Worm (Caenorhabditis elegans) whole organism, L2 larva: ENCODE results near the gene rsp-4.

Experiments used
- C34F6.9 ChIP-seq: fragments of 150-350 bp; optimal IDR thresholded peaks from 2 replicates; lab custom pipeline; 2014; ENCODE audit warnings: missing biosample characterization, missing genetic modification characterization
- F13H6.1 ChIP-seq: sonication (generic microtip); optimal IDR thresholded peaks from 2 replicates; lab custom pipeline; 2016; ENCODE audit warnings: missing genetic modification characterization, missing compliant biosample characterization
- R02D3.7 ChIP-seq: fragments of 150-350 bp; optimal IDR thresholded peaks from 2 replicates; lab custom pipeline; 2014; ENCODE audit warnings: missing biosample characterization, missing genetic modification characterization
- ZK546.5 ChIP-seq: sonication (generic microtip); optimal IDR thresholded peaks from 2 replicates; lab custom pipeline; 2017; ENCODE audit warnings: missing biosample characterization, missing genetic modification characterization
- alr-1 ChIP-seq: fragments of 150-350 bp; optimal IDR thresholded peaks from 2 replicates; lab custom pipeline; 2014; ENCODE audit warnings: missing biosample characterization, missing genetic modification characterization
- ama-1 ChIP-seq: fragments of 150-350 bp; optimal IDR thresholded peaks from 2 replicates; lab custom pipeline; 2018; ENCODE audit warnings: inconsistent platforms
- blmp-1 ChIP-seq: sonication (generic microtip); optimal IDR thresholded peaks from 2 replicates; lab custom pipeline; 2017; ENCODE audit warnings: missing genetic modification characterization, mild to moderate bottlenecking, missing compliant biosample characterization, antibody characterized with exemption, moderate library complexity; ENCODE audit not compliant: insufficient read depth
- ceh-82 ChIP-seq: fragments of 150-350 bp; optimal IDR thresholded peaks from 2 replicates; lab custom pipeline; 2014; ENCODE audit warnings: missing biosample characterization, missing genetic modification characterization
- crh-2 ChIP-seq: sonication (generic microtip); optimal IDR thresholded peaks from 2 replicates; lab custom pipeline; 2017; ENCODE audit warnings: missing biosample characterization, missing genetic modification characterization
- dmd-4 ChIP-seq: sonication (generic microtip); optimal IDR thresholded peaks from 2 replicates; lab custom pipeline; 2017; ENCODE audit warnings: missing biosample characterization, missing genetic modification characterization
- elt-3 ChIP-seq: sonication (generic microtip); optimal IDR thresholded peaks from 2 replicates; lab custom pipeline; 2017; ENCODE audit warnings: missing biosample characterization, missing genetic modification characterization
- gmeb-1 ChIP-seq: fragments of 150-350 bp; optimal IDR thresholded peaks from 2 replicates; lab custom pipeline; 2014; ENCODE audit warnings: missing biosample characterization, missing genetic modification characterization
- lin-11 ChIP-seq: fragments of 150-350 bp; sonication (generic microtip); optimal IDR thresholded peaks from 2 replicates; lab custom pipeline; 2014; ENCODE audit warnings: missing biosample characterization, missing genetic modification characterization, inconsistent platforms, mixed read lengths
- lin-13 ChIP-seq: fragments of 150-350 bp; optimal IDR thresholded peaks from 2 replicates; lab custom pipeline; 2014; ENCODE audit warnings: missing biosample characterization, missing genetic modification reagents, missing genetic modification characterization
- lsy-2 ChIP-seq, 2 experiments: fragments of 150-350 bp in 1 of 2; sonication (generic microtip) in 1 of 2; optimal IDR thresholded peaks; 2 replicates each; lab custom pipeline; 2014 to 2017; ENCODE audit warnings: missing biosample characterization in 2 of 2, missing genetic modification characterization in 2 of 2
- mab-5 ChIP-seq: fragments of 150-350 bp; optimal IDR thresholded peaks from 2 replicates; lab custom pipeline; 2014; ENCODE audit warnings: missing biosample characterization, missing genetic modification characterization
- mdl-1 ChIP-seq, 2 experiments: fragments of 150-350 bp in 1 of 2; sonication (generic microtip) in 1 of 2; optimal IDR thresholded peaks; 2 replicates each; lab custom pipeline; 2017; ENCODE audit warnings: missing biosample characterization in 2 of 2, missing genetic modification characterization in 2 of 2
- nhr-10 ChIP-seq: sonication (generic microtip); optimal IDR thresholded peaks from 2 replicates; lab custom pipeline; 2017; ENCODE audit warnings: missing biosample characterization, missing genetic modification characterization
- nhr-11 ChIP-seq: fragments of 150-350 bp; optimal IDR thresholded peaks from 2 replicates; lab custom pipeline; 2014; ENCODE audit warnings: missing biosample characterization, missing genetic modification characterization
- nhr-12 ChIP-seq: fragments of 150-350 bp; optimal IDR thresholded peaks from 2 replicates; lab custom pipeline; 2014; ENCODE audit warnings: missing biosample characterization, missing genetic modification characterization
- nhr-129 ChIP-seq: fragments of 150-350 bp; optimal IDR thresholded peaks from 2 replicates; lab custom pipeline; 2014; ENCODE audit warnings: missing biosample characterization, missing genetic modification characterization
- nhr-21 ChIP-seq: fragments of 150-350 bp; optimal IDR thresholded peaks from 2 replicates; lab custom pipeline; 2014; ENCODE audit warnings: missing biosample characterization, missing genetic modification characterization
- nhr-237 ChIP-seq: fragments of 150-350 bp; optimal IDR thresholded peaks from 2 replicates; lab custom pipeline; 2014; ENCODE audit warnings: missing biosample characterization, missing genetic modification characterization
- nhr-6 ChIP-seq: fragments of 150-350 bp; optimal IDR thresholded peaks from 2 replicates; lab custom pipeline; 2014; ENCODE audit warnings: missing biosample characterization, missing genetic modification characterization
- nhr-77 ChIP-seq: fragments of 150-350 bp; optimal IDR thresholded peaks from 2 replicates; lab custom pipeline; 2014; ENCODE audit warnings: missing biosample characterization, missing genetic modification characterization
- peb-1 ChIP-seq: fragments of 150-350 bp; optimal IDR thresholded peaks from 2 replicates; lab custom pipeline; 2014; ENCODE audit warnings: missing biosample characterization, missing genetic modification characterization
- sem-4 ChIP-seq: fragments of 150-350 bp; optimal IDR thresholded peaks from 2 replicates; lab custom pipeline; 2014; ENCODE audit warnings: missing biosample characterization, missing genetic modification reagents, missing genetic modification characterization
- skn-1 ChIP-seq: sonication (generic microtip); optimal IDR thresholded peaks from 2 replicates; lab custom pipeline; 2017; ENCODE audit warnings: missing biosample characterization, missing genetic modification characterization
- sma-9 ChIP-seq, 2 experiments: fragments of 150-350 bp in 1 of 2; sonication (generic microtip) in 1 of 2; optimal IDR thresholded peaks; 2 replicates each; lab custom pipeline; 2014 to 2016; ENCODE audit warnings: missing genetic modification characterization in 2 of 2, mild to moderate bottlenecking in 1 of 2, missing biosample characterization in 1 of 2, missing compliant biosample characterization in 1 of 2, missing genetic modification reagents in 1 of 2, moderate library complexity in 1 of 2
- snpc-4 ChIP-seq: fragments of 150-350 bp; optimal IDR thresholded peaks from 2 replicates; lab custom pipeline; 2014; ENCODE audit warnings: missing biosample characterization, missing genetic modification characterization
- unc-39 ChIP-seq: fragments of 150-350 bp; optimal IDR thresholded peaks from 2 replicates; lab custom pipeline; 2014; ENCODE audit warnings: missing biosample characterization, missing genetic modification characterization
- unc-55 ChIP-seq: fragments of 150-350 bp; sonication (generic microtip); optimal IDR thresholded peaks from 3 replicates; lab custom pipeline; 2014; ENCODE audit warnings: missing biosample characterization, missing genetic modification reagents, missing genetic modification characterization
- zag-1 ChIP-seq: fragments of 150-350 bp; optimal IDR thresholded peaks from 2 replicates; lab custom pipeline; 2014; ENCODE audit warnings: missing biosample characterization, missing genetic modification characterization
- ztf-1 ChIP-seq: fragments of 200-800 bp; sonication (Bioruptor generic); conservative IDR thresholded peaks from 2 replicates; pipeline ENCODE4 v1.3.6; 2022; ENCODE audit warnings: missing genetic modification characterization, missing compliant biosample characterization
- ztf-11 ChIP-seq: sonication (generic microtip); optimal IDR thresholded peaks from 2 replicates; lab custom pipeline; 2017; ENCODE audit warnings: missing biosample characterization, missing genetic modification characterization
- ztf-4 ChIP-seq: fragments of 150-350 bp; optimal IDR thresholded peaks from 2 replicates; lab custom pipeline; 2014; ENCODE audit warnings: missing biosample characterization, missing genetic modification characterization

Gene rsp-4

ce11 chrII:5412467-5412866 is 23.8 kb upstream of the rsp-4 start, which contains the start of the genes EEED8.13 and EEED8.18:
Gene EEED8.13, minus strand, starts transcription at chrII:5412567.
Gene EEED8.18, minus strand, starts transcription at chrII:5412610.
- TF ChIP-seq ztf-11 (no peak), nhr-237 (tag; lab: Kevin White, UChicago) (no peak), lin-11 (tag; lab: Kevin White, UChicago) (no peak), ztf-1 (GFP tag; lab: Robert Waterston, UW) (no peak), sma-9 (GFP tag; optimal IDR thresholded peaks at IDR 0.05; lab: Kevin White, UChicago) (no peak), sma-9 (tag; optimal IDR thresholded peaks at IDR 0.05; lab: Kevin White, UChicago) (no peak), zag-1 (tag; lab: Kevin White, UChicago) (no peak), unc-39 (tag; lab: Kevin White, UChicago) (no peak), unc-55 (GFP tag; lab: Kevin White, UChicago) (no peak), nhr-129 (tag; lab: Kevin White, UChicago) (no peak), nhr-10 (tag; lab: Kevin White, UChicago) (no peak), crh-2 (tag; lab: Kevin White, UChicago) (no peak), F13H6.1 (tag; lab: Kevin White, UChicago) (no peak), nhr-21 (tag; lab: Kevin White, UChicago) (no peak), blmp-1 (no peak), ceh-82 (tag; lab: Kevin White, UChicago) (no peak), ztf-4 (tag; lab: Kevin White, UChicago) (no peak), elt-3 (tag; lab: Kevin White, UChicago) (no peak)

ce11 chrII:5408924-5409323 is 20.3 kb upstream of the rsp-4 start, which contains the start of the genes EEED8.12 and EEED8.4:
Gene EEED8.12, minus strand, starts transcription at chrII:5409024.
Gene EEED8.4, plus strand, starts transcription at chrII:5409319.
- TF ChIP-seq ZK546.5 (tag; lab: Kevin White, UChicago) (no peak), C34F6.9 (tag; lab: Kevin White, UChicago) (no peak), ama-1 (lab: Kevin White, UChicago) (no peak), sem-4 (no peak), unc-39 (tag; lab: Kevin White, UChicago) (no peak), snpc-4 (tag; lab: Kevin White, UChicago) (no peak), lin-13 (GFP tag; lab: Kevin White, UChicago) (no peak), dmd-4 (tag; lab: Kevin White, UChicago) (no peak), nhr-11 (tag; lab: Kevin White, UChicago) (no peak), skn-1 (tag; lab: Kevin White, UChicago) (no peak), sma-9 (GFP tag; optimal IDR thresholded peaks at IDR 0.05; lab: Kevin White, UChicago) (no peak), sma-9 (tag; optimal IDR thresholded peaks at IDR 0.05; lab: Kevin White, UChicago) (no peak), mab-5 (tag; lab: Kevin White, UChicago) (no peak), gmeb-1 (tag; lab: Kevin White, UChicago) (no peak), nhr-10 (tag; lab: Kevin White, UChicago) (no peak), crh-2 (tag; lab: Kevin White, UChicago) (no peak)
- TF ChIP-seq, all 48 proteins: peak for 0

- TF ChIP-seq ztf-4 (tag; lab: Kevin White, UChicago): no peak
- no peak for TF ChIP-seq crh-2 (tag; lab: Kevin White, UChicago)
- no peak for TF ChIP-seq nhr-77 (tag; lab: Kevin White, UChicago)
- no peak for TF ChIP-seq nhr-12 (tag; lab: Kevin White, UChicago)
- TF ChIP-seq mab-5 (tag; lab: Kevin White, UChicago): no peak
- no peak for TF ChIP-seq ama-1 (lab: Kevin White, UChicago)
- no peak for TF ChIP-seq ZK546.5 (tag; lab: Kevin White, UChicago)
- TF ChIP-seq peb-1 (tag; lab: Kevin White, UChicago): no peak
- no peak for TF ChIP-seq sem-4
- no peak for TF ChIP-seq unc-39 (tag; lab: Kevin White, UChicago)
- TF ChIP-seq lin-13 (GFP tag; lab: Kevin White, UChicago): no peak
- no peak for TF ChIP-seq lsy-2 (tag; optimal IDR thresholded peaks at IDR 0.05; lab: Kevin White, UChicago)
- TF ChIP-seq R02D3.7 (tag; lab: Kevin White, UChicago): no peak
- no peak for TF ChIP-seq nhr-6
- TF ChIP-seq mdl-1 (tag; optimal IDR thresholded peaks at IDR 0.05; lab: Kevin White, UChicago): no peak
- no peak for TF ChIP-seq alr-1 (tag; lab: Kevin White, UChicago)
Observed at ce11 chrII:5407548-5407947, 18.9 kb upstream of the rsp-4 start, which contains the start of gene clec-141. Gene clec-141, minus strand, starts transcription at chrII:5407648.

ce11 chrII:5399201-5399600 is 10.6 kb upstream of the rsp-4 start, which contains the start of gene mog-5:
Gene mog-5, plus strand, starts transcription at chrII:5399538.
- TF ChIP-seq unc-55 (GFP tag; lab: Kevin White, UChicago) (peak; percentile 45), nhr-10 (tag; lab: Kevin White, UChicago) (no peak), blmp-1 (no peak), sem-4 (peak; percentile 12), ztf-11 (no peak), C34F6.9 (tag; lab: Kevin White, UChicago) (peak; percentile 8), gmeb-1 (tag; lab: Kevin White, UChicago) (peak; percentile 57)
